Fruit fly (Drosophila melanogaster) whole organism, wandering third instar larva: Measurements from ENCODE around the gene CG34310.

Experiments used
- Abd-B ChIP-seq: fragments of >200 bp; optimal IDR thresholded peaks from 2 replicates; lab custom pipeline; 2017; ENCODE audit warnings: missing biosample characterization, missing genetic modification characterization
- CG32264 ChIP-seq: fragments of 200-800 bp; sonication (Bioruptor generic); optimal IDR thresholded peaks from 2 replicates; lab custom pipeline; 2016; ENCODE audit warnings: missing biosample characterization, missing genetic modification characterization
- CG9705 ChIP-seq: fragments of 200-800 bp; sonication (Bioruptor generic); optimal IDR thresholded peaks from 2 replicates; lab custom pipeline; 2018; ENCODE audit warnings: missing biosample characterization, mild to moderate bottlenecking, missing genetic modification characterization
- Dfd ChIP-seq: fragments of >200 bp; optimal IDR thresholded peaks from 2 replicates; lab custom pipeline; 2017; ENCODE audit warnings: missing biosample characterization, missing genetic modification characterization
- GATAd ChIP-seq: sonication (Bioruptor generic); optimal IDR thresholded peaks from 2 replicates; lab custom pipeline; 2016; ENCODE audit warnings: missing biosample characterization, missing genetic modification characterization
- HLH106 ChIP-seq: fragments of 200-800 bp; optimal IDR thresholded peaks from 3 replicates; lab custom pipeline; 2019; ENCODE audit warnings: missing biosample characterization, mild to moderate bottlenecking, missing genetic modification characterization, moderate library complexity
- Hnf4 ChIP-seq: fragments of 200-800 bp; sonication (Bioruptor generic); optimal IDR thresholded peaks from 2 replicates; lab custom pipeline; 2016; ENCODE audit warnings: missing biosample characterization, mild to moderate bottlenecking, missing genetic modification characterization
- Hr78 ChIP-seq: fragments of >200 bp; optimal IDR thresholded peaks from 2 replicates; lab custom pipeline; 2017; ENCODE audit warnings: missing biosample characterization, missing genetic modification characterization
- Jra ChIP-seq: sonication (Bioruptor generic); optimal IDR thresholded peaks from 2 replicates; lab custom pipeline; 2016; ENCODE audit warnings: missing biosample characterization, missing genetic modification characterization
- Myc ChIP-seq: fragments of >200 bp; optimal IDR thresholded peaks from 2 replicates; lab custom pipeline; 2017
- Rel ChIP-seq, 2 experiments: fragments of 200-800 bp; sonication (Bioruptor generic) in 1 of 2; optimal IDR thresholded peaks; 2 replicates in 1 of 2; 3 replicates in 1 of 2; lab custom pipeline; 2016 to 2019; ENCODE audit warnings: mild to moderate bottlenecking in 2 of 2, missing biosample characterization in 2 of 2, missing genetic modification characterization in 2 of 2, moderate library complexity in 1 of 2
- Vsx2 ChIP-seq: fragments of 200-300, 225-300 bp; sonication (Bioruptor generic); optimal IDR thresholded peaks from 2 replicates; lab custom pipeline; 2018; ENCODE audit warnings: missing biosample characterization, missing genetic modification characterization; ENCODE audit not compliant: partially characterized antibody
- br ChIP-seq: fragments of 200-800 bp; sonication (Bioruptor generic); optimal IDR thresholded peaks from 2 replicates; lab custom pipeline; 2016; ENCODE audit warnings: missing biosample characterization, missing genetic modification characterization
- brk ChIP-seq: fragments of 200-800 bp; sonication (Bioruptor generic); optimal IDR thresholded peaks from 2 replicates; lab custom pipeline; 2016; ENCODE audit warnings: missing biosample characterization, mild to moderate bottlenecking, missing genetic modification characterization
- dl ChIP-seq, 2 experiments: fragments of 175-275, 200-275 bp in 1 of 2; fragments of 200-275 bp in 1 of 2; sonication (Bioruptor generic); optimal IDR thresholded peaks; lab custom pipeline; 2018; ENCODE audit warnings: mild to moderate bottlenecking in 2 of 2, missing biosample characterization in 2 of 2, missing genetic modification characterization in 2 of 2, moderate library complexity in 2 of 2; ENCODE audit not compliant: partially characterized antibody in 2 of 2, insufficient read depth in 1 of 2
- dmrt93B ChIP-seq: fragments of 200-800 bp; sonication (Bioruptor generic); optimal IDR thresholded peaks from 2 replicates; lab custom pipeline; 2018; ENCODE audit warnings: missing biosample characterization, mild to moderate bottlenecking, missing genetic modification characterization
- ey ChIP-seq: fragments of 200-800 bp; sonication (Bioruptor generic); optimal IDR thresholded peaks from 2 replicates; lab custom pipeline; 2016; ENCODE audit warnings: missing biosample characterization, missing genetic modification characterization
- foxo ChIP-seq, 2 experiments: fragments of 200-800 bp; sonication (Bioruptor generic); optimal IDR thresholded peaks; 2 replicates in 1 of 2; 3 replicates in 1 of 2; lab custom pipeline; 2016 to 2017; ENCODE audit warnings: missing biosample characterization in 2 of 2, missing genetic modification characterization in 2 of 2
- fru ChIP-seq: fragments of 200-800 bp; sonication (Bioruptor generic); optimal IDR thresholded peaks from 3 replicates; lab custom pipeline; 2016; ENCODE audit warnings: missing biosample characterization, mild to moderate bottlenecking, missing genetic modification characterization
- h ChIP-seq: fragments of 200-800 bp; sonication (Bioruptor generic); optimal IDR thresholded peaks from 3 replicates; lab custom pipeline; 2016; ENCODE audit warnings: missing biosample characterization, mild to moderate bottlenecking, missing genetic modification characterization
- jim ChIP-seq: fragments of 175-275, 200-325 bp; sonication (Bioruptor generic); optimal IDR thresholded peaks from 2 replicates; lab custom pipeline; 2016; ENCODE audit warnings: missing biosample characterization, mild to moderate bottlenecking, missing genetic modification characterization
- lola ChIP-seq: fragments of >200 bp; optimal IDR thresholded peaks from 2 replicates; lab custom pipeline; 2017; ENCODE audit warnings: missing biosample characterization, missing genetic modification characterization
- psq ChIP-seq: fragments of 200-800 bp; sonication (Bioruptor generic); optimal IDR thresholded peaks from 3 replicates; lab custom pipeline; 2017; ENCODE audit warnings: missing biosample characterization, mild to moderate bottlenecking, missing genetic modification characterization, moderate library complexity
- rgr ChIP-seq: fragments of 200-800 bp; sonication (Bioruptor generic); optimal IDR thresholded peaks from 3 replicates; lab custom pipeline; 2016; ENCODE audit warnings: missing biosample characterization, mild to moderate bottlenecking, missing genetic modification characterization
- sage ChIP-seq: fragments of 200-800 bp; sonication (Bioruptor generic); optimal IDR thresholded peaks from 2 replicates; lab custom pipeline; 2016; ENCODE audit warnings: missing biosample characterization, mild to moderate bottlenecking, missing genetic modification characterization
- sv ChIP-seq: fragments of 200-800 bp; sonication (Bioruptor generic); optimal IDR thresholded peaks from 3 replicates; lab custom pipeline; 2016; ENCODE audit warnings: missing biosample characterization, missing genetic modification characterization
- woc ChIP-seq: sonication (Bioruptor generic); optimal IDR thresholded peaks from 2 replicates; lab custom pipeline; 2016; ENCODE audit warnings: missing biosample characterization, mild to moderate bottlenecking, missing genetic modification characterization

The CG34310 gene

DNA sequence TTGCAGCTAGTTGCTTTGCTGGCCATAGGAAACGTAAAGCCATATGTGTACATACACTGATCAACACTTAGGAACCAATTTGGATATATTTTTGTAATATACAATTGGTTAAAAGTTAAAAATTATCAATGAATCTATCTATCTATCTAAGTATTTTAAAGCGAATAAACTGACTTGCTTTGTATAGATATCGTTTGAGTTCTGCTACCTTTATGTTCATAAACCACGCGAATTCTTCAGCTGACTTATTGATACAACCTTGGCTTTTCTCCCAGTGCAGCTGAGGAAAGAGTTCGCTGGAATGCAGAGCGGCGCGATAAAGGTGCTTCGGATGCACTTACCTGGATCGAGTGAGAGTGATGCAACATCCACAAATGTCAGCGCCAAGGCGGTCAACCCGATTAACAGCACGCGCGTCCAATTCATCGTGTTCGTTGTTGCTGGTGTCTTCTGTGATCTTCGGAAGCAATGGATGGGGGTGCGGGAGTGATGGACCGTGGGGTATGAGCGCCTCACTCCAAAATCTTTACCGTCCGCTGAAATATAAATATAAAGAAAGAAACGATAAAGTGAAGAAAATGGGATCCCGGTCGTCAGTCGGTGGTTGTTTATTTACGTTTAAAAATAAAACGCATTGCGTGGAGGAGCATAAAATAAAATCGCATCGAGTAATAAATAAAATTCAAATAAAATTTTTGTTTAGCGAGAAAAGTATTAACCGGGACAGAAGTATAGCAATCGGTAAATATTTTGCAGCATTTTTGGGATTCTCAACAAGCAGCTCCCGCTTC, 38.1 kb downstream of the CG34310 start:
- TF ChIP-seq foxo (GFP tag; optimal IDR thresholded peaks at IDR 0.05; lab: Kevin White, UChicago) (peak in 1 of 2 experiments; percentile 5), fru (GFP tag; lab: Kevin White, UChicago) (peak; percentile 16), h (GFP tag; lab: Kevin White, UChicago) (peak; percentile 5), jim (GFP tag; lab: Kevin White, UChicago) (no peak), CG32264 (GFP tag; lab: Kevin White, UChicago) (no peak)

dm6 chr2L:6705081-6705480, 41.6 kb downstream of the CG34310 start:
- TF ChIP-seq Myc (lab: Kevin White, UChicago) (no peak), Dfd (GFP tag; lab: Kevin White, UChicago) (no peak), Vsx2 (GFP tag; lab: Kevin White, UChicago) (no peak)

- TF ChIP-seq Hr78 (GFP tag; lab: Kevin White, UChicago) (no peak), dl (GFP tag; optimal IDR thresholded peaks at IDR 0.05; lab: Kevin White, UChicago; ENCODE audit: insufficient read depth in 1 of 2, partially characterized antibody in 2 of 2) (no peak), brk (GFP tag; lab: Kevin White, UChicago) (no peak), dmrt93B (GFP tag; lab: Kevin White, UChicago) (no peak), sv (GFP tag; lab: Kevin White, UChicago) (no peak), Jra (GFP tag; lab: Kevin White, UChicago) (no peak), psq (GFP tag; lab: Kevin White, UChicago) (no peak), GATAd (no peak), foxo (GFP tag; optimal IDR thresholded peaks at IDR 0.05; lab: Kevin White, UChicago) (no peak), HLH106 (tag; lab: Kevin White, UChicago) (no peak), Hnf4 (GFP tag; lab: Kevin White, UChicago) (no peak), Dfd (GFP tag; lab: Kevin White, UChicago) (no peak), Rel (GFP tag; optimal IDR thresholded peaks at IDR 0.05; lab: Kevin White, UChicago) (no peak), Rel (tag; optimal IDR thresholded peaks at IDR 0.05; lab: Kevin White, UChicago) (no peak), sage (GFP tag; lab: Kevin White, UChicago) (no peak)
Observed at dm6 chr2L:6706368-6706919, 43.0 kb downstream of the CG34310 start.

- TF ChIP-seq Rel (GFP tag; optimal IDR thresholded peaks at IDR 0.05; lab: Kevin White, UChicago) (no peak), Rel (tag; optimal IDR thresholded peaks at IDR 0.05; lab: Kevin White, UChicago) (no peak), CG9705 (GFP tag; lab: Kevin White, UChicago) (no peak), Abd-B (GFP tag; lab: Kevin White, UChicago) (no peak), psq (GFP tag; lab: Kevin White, UChicago) (peak; percentile 8)
Observed at dm6 chr2L:6708997-6709662, 45.7 kb downstream of the CG34310 start, which contains the start of gene Tsp. Tsp (minus strand) TSS chr2L:6709086.

- TF ChIP-seq brk (GFP tag; lab: Kevin White, UChicago): no peak
- TF ChIP-seq woc (GFP tag; lab: Kevin White, UChicago): no peak
- TF ChIP-seq Dfd (GFP tag; lab: Kevin White, UChicago): no peak
- TF ChIP-seq Jra (GFP tag; lab: Kevin White, UChicago): no peak
- no peak for TF ChIP-seq Vsx2 (GFP tag; lab: Kevin White, UChicago)
- no peak for TF ChIP-seq sv (GFP tag; lab: Kevin White, UChicago)
- TF ChIP-seq dl (GFP tag; optimal IDR thresholded peaks at IDR 0.05; lab: Kevin White, UChicago; ENCODE audit: insufficient read depth in 1 of 2, partially characterized antibody in 2 of 2): no peak
- no peak for TF ChIP-seq h (GFP tag; lab: Kevin White, UChicago)
- TF ChIP-seq lola (GFP tag; lab: Kevin White, UChicago): no peak
- TF ChIP-seq Abd-B (GFP tag; lab: Kevin White, UChicago): no peak
- no peak for TF ChIP-seq Hr78 (GFP tag; lab: Kevin White, UChicago)
- no peak for TF ChIP-seq psq (GFP tag; lab: Kevin White, UChicago)
- no peak for TF ChIP-seq br
- no peak for TF ChIP-seq rgr
- no peak for TF ChIP-seq ey (GFP tag; lab: Kevin White, UChicago)
- TF ChIP-seq jim (GFP tag; lab: Kevin White, UChicago): no peak
- TF ChIP-seq CG32264 (GFP tag; lab: Kevin White, UChicago): no peak
- TF ChIP-seq Hnf4 (GFP tag; lab: Kevin White, UChicago): no peak
- TF ChIP-seq, all 38 proteins: peak for 0
Observed at dm6 chr2L:6716182-6716770, 52.8 kb downstream of the CG34310 start, which contains the start of gene AkhR. AkhR (minus strand) TSS chr2L:6716186.
